Fruit fly (Drosophila melanogaster) whole organism, pupa: Measurements from ENCODE around the gene CG11857.

ENCODE experiments used
- CG17806 ChIP-seq: fragments of 200-800 bp; sonication (Bioruptor generic); optimal IDR thresholded peaks from 2 replicates; lab custom pipeline; 2018; ENCODE audit warnings: missing biosample characterization, mild to moderate bottlenecking, missing genetic modification characterization, moderate library complexity
- CG9948 ChIP-seq: fragments of 200-800 bp; sonication (Bioruptor generic); optimal IDR thresholded peaks from 2 replicates; lab custom pipeline; 2018; ENCODE audit warnings: missing biosample characterization, mild to moderate bottlenecking, missing genetic modification characterization, moderate library complexity
- Ets98B ChIP-seq: fragments of 200-800 bp; sonication (Bioruptor generic); IDR thresholded peaks from 2 replicates; pipeline ENCODE4 v1.3.6; 2022; ENCODE audit warnings: missing biosample characterization, missing genetic modification characterization
- Pif1A ChIP-seq: fragments of 200-800 bp; sonication (Bioruptor generic); optimal IDR thresholded peaks from 3 replicates; lab custom pipeline; 2016; ENCODE audit warnings: missing biosample characterization, missing genetic modification characterization
- Pif1B ChIP-seq: fragments of 200-800 bp; sonication (Bioruptor generic); optimal IDR thresholded peaks from 3 replicates; lab custom pipeline; 2016; ENCODE audit warnings: missing biosample characterization, missing genetic modification characterization
- rn ChIP-seq: fragments of 200-800 bp; sonication (Bioruptor generic); IDR thresholded peaks from 2 replicates; pipeline ENCODE4 v1.3.6; 2022; ENCODE audit warnings: missing biosample characterization, missing genetic modification characterization

dm6 chr3R:25225483-25225882, 33.2 kb upstream of the CG11857 start:
- TF ChIP-seq rn (GFP tag; lab: Robert Waterston, UW) (no peak), Ets98B (GFP tag; lab: Robert Waterston, UW) (no peak), CG17806 (no peak), Pif1B (GFP tag; lab: Kevin White, UChicago) (no peak), Pif1A (GFP tag; lab: Kevin White, UChicago) (no peak), CG9948 (tag; lab: Kevin White, UChicago) (no peak)
